Worm (Caenorhabditis elegans) whole organism, mixed stage, embryonic: ENCODE measurements around the gene snai-1.
A peak's percentile ranks its signal among the peaks of the same experiment; 100 is the strongest.

Source experiments
- M03D4.4 ChIP-seq: sonication (generic microtip); optimal IDR thresholded peaks from 2 replicates; lab custom pipeline; 2017; ENCODE audit warnings: mild to moderate bottlenecking, missing genetic modification characterization, missing compliant biosample characterization
- blmp-1 ChIP-seq: fragments of 150-350 bp; optimal IDR thresholded peaks from 2 replicates; lab custom pipeline; 2014; ENCODE audit warnings: missing biosample characterization, missing genetic modification characterization
- ceh-39 ChIP-seq: fragments of 150-350 bp; optimal IDR thresholded peaks from 2 replicates; lab custom pipeline; 2014; ENCODE audit warnings: missing biosample characterization, missing genetic modification characterization
- ceh-43 ChIP-seq: fragments of 200-800 bp; sonication (Bioruptor generic); optimal IDR thresholded peaks from 2 replicates; lab custom pipeline; 2018; ENCODE audit warnings: mild to moderate bottlenecking, missing genetic modification characterization, moderate library complexity, missing compliant biosample characterization
- ceh-83 ChIP-seq: fragments of 200-800 bp; sonication (Bioruptor generic); optimal IDR thresholded peaks from 2 replicates; lab custom pipeline; 2018; ENCODE audit warnings: mild to moderate bottlenecking, missing genetic modification characterization, missing compliant biosample characterization
- ces-1 ChIP-seq: fragments of 150-350 bp; optimal IDR thresholded peaks from 2 replicates; lab custom pipeline; 2014; ENCODE audit warnings: missing biosample characterization, missing genetic modification reagents, missing genetic modification characterization
- cnd-1 ChIP-seq: fragments of 200-800 bp; sonication (Bioruptor generic); optimal IDR thresholded peaks from 2 replicates; lab custom pipeline; 2018; ENCODE audit warnings: mild to moderate bottlenecking, missing genetic modification characterization, missing compliant biosample characterization
- drap-1 ChIP-seq: fragments of 200-800 bp; sonication (Bioruptor generic); optimal IDR thresholded peaks from 3 replicates; lab custom pipeline; 2018; ENCODE audit warnings: mild to moderate bottlenecking, missing genetic modification characterization, missing compliant biosample characterization
- elt-1 ChIP-seq: sonication (generic microtip); optimal IDR thresholded peaks from 2 replicates; lab custom pipeline; 2017; ENCODE audit warnings: missing genetic modification characterization, mild to moderate bottlenecking, missing compliant biosample characterization, antibody characterized with exemption, moderate library complexity, borderline replicate concordance; ENCODE audit not compliant: insufficient read depth
- flh-1 ChIP-seq: fragments of 200-800 bp; sonication (Bioruptor generic); optimal IDR thresholded peaks from 2 replicates; lab custom pipeline; 2018; ENCODE audit warnings: mild to moderate bottlenecking, missing genetic modification characterization, moderate library complexity, missing compliant biosample characterization
- ham-2 ChIP-seq: fragments of 200-800 bp; sonication (Bioruptor generic); optimal IDR thresholded peaks from 2 replicates; lab custom pipeline; 2018; ENCODE audit warnings: mild to moderate bottlenecking, missing genetic modification characterization, missing compliant biosample characterization
- hlh-1 ChIP-seq: fragments of 150-350 bp; optimal IDR thresholded peaks from 2 replicates; lab custom pipeline; 2014; ENCODE audit warnings: missing biosample characterization, missing genetic modification reagents, missing genetic modification characterization
- lin-13 ChIP-seq: fragments of 150-350 bp; optimal IDR thresholded peaks from 2 replicates; lab custom pipeline; 2014; ENCODE audit warnings: missing biosample characterization, missing genetic modification characterization
- lin-32 ChIP-seq: fragments of 200-800 bp; sonication (Bioruptor generic); optimal IDR thresholded peaks from 2 replicates; lab custom pipeline; 2018; ENCODE audit warnings: mild to moderate bottlenecking, missing genetic modification characterization, missing compliant biosample characterization
- mab-5 ChIP-seq: fragments of 150-350 bp; optimal IDR thresholded peaks from 2 replicates; lab custom pipeline; 2014; ENCODE audit warnings: missing biosample characterization, missing genetic modification characterization
- mep-1 ChIP-seq: fragments of 150-350 bp; optimal IDR thresholded peaks from 2 replicates; lab custom pipeline; 2017; ENCODE audit warnings: missing biosample characterization, missing genetic modification reagents, missing genetic modification characterization, inconsistent platforms
- mls-2 ChIP-seq: sonication (generic microtip); optimal IDR thresholded peaks from 2 replicates; lab custom pipeline; 2016; ENCODE audit warnings: mild to moderate bottlenecking, missing genetic modification characterization, moderate library complexity, missing compliant biosample characterization
- nhr-12 ChIP-seq: fragments of 150-350 bp; optimal IDR thresholded peaks from 2 replicates; lab custom pipeline; 2014; ENCODE audit warnings: missing biosample characterization, missing genetic modification characterization
- nhr-2 ChIP-seq: fragments of 150-350 bp; optimal IDR thresholded peaks from 2 replicates; lab custom pipeline; 2014; ENCODE audit warnings: missing biosample characterization, missing genetic modification characterization
- nhr-28 ChIP-seq: fragments of 150-350 bp; optimal IDR thresholded peaks from 2 replicates; lab custom pipeline; 2014; ENCODE audit warnings: missing biosample characterization, missing genetic modification characterization
- nhr-76 ChIP-seq: sonication (generic microtip); optimal IDR thresholded peaks from 2 replicates; lab custom pipeline; 2017; ENCODE audit warnings: missing biosample characterization, missing genetic modification characterization
- pha-4 ChIP-seq: fragments of 150-350 bp; optimal IDR thresholded peaks from 2 replicates; lab custom pipeline; 2018; ENCODE audit warnings: missing biosample characterization, missing genetic modification reagents, missing genetic modification characterization
- sem-2 ChIP-seq: fragments of 200-800 bp; sonication (Bioruptor generic); optimal IDR thresholded peaks from 2 replicates; lab custom pipeline; 2018; ENCODE audit warnings: mild to moderate bottlenecking, missing genetic modification characterization, missing compliant biosample characterization
- snpc-4 ChIP-seq: fragments of 150-350 bp; optimal IDR thresholded peaks from 2 replicates; lab custom pipeline; 2014; ENCODE audit warnings: missing biosample characterization, missing genetic modification characterization
- sptf-1 ChIP-seq: sonication (generic microtip); optimal IDR thresholded peaks from 2 replicates; lab custom pipeline; 2017; ENCODE audit warnings: mild to moderate bottlenecking, missing genetic modification characterization, moderate library complexity, missing compliant biosample characterization
- tbx-8 ChIP-seq: fragments of 200-800 bp; sonication (Bioruptor generic); optimal IDR thresholded peaks from 2 replicates; lab custom pipeline; 2018; ENCODE audit warnings: mild to moderate bottlenecking, missing genetic modification characterization, moderate library complexity, missing compliant biosample characterization
- unc-120 ChIP-seq: sonication (generic microtip); optimal IDR thresholded peaks from 2 replicates; lab custom pipeline; 2017; ENCODE audit warnings: missing genetic modification characterization, missing compliant biosample characterization; ENCODE audit not compliant: poor library complexity, severe bottlenecking
- unc-39 ChIP-seq: fragments of 150-350 bp; optimal IDR thresholded peaks from 2 replicates; lab custom pipeline; 2014; ENCODE audit warnings: missing biosample characterization, missing genetic modification characterization
- unc-62 ChIP-seq: fragments of 150-350 bp; optimal IDR thresholded peaks from 2 replicates; lab custom pipeline; 2014; ENCODE audit warnings: missing biosample characterization, missing genetic modification reagents, missing genetic modification characterization
- ztf-11 ChIP-seq: fragments of 150-350 bp; optimal IDR thresholded peaks from 2 replicates; lab custom pipeline; 2014; ENCODE audit warnings: missing biosample characterization, missing genetic modification characterization

snai-1 gene

ce11 chrIV:291851-292367 is 21.6 kb downstream of the snai-1 start:
- TF ChIP-seq tbx-8 (GFP tag; lab: Kevin White, UChicago) (no peak), lin-32 (GFP tag; lab: Kevin White, UChicago) (no peak)

ce11 chrIV:291356-291755 is 22.2 kb downstream of the snai-1 start, which contains the start of gene T21D12.7:
Gene T21D12.7, minus strand, starts transcription at chrIV:291456.
- TF ChIP-seq unc-39 (tag; lab: Kevin White, UChicago) (no peak), nhr-76 (tag; lab: Kevin White, UChicago) (no peak), ceh-43 (GFP tag; lab: Kevin White, UChicago) (no peak), mep-1 (tag; lab: Kevin White, UChicago) (no peak), ztf-11 (tag; lab: Kevin White, UChicago) (no peak), lin-32 (GFP tag; lab: Kevin White, UChicago) (no peak), mab-5 (tag; lab: Kevin White, UChicago) (no peak)

- TF ChIP-seq nhr-12 (tag; lab: Kevin White, UChicago) (no peak), sem-2 (GFP tag; lab: Kevin White, UChicago) (no peak), hlh-1 (tag; lab: Kevin White, UChicago) (no peak), flh-1 (GFP tag; lab: Kevin White, UChicago) (no peak), drap-1 (GFP tag; lab: Kevin White, UChicago) (no peak)
- TF ChIP-seq, all 35 proteins: peak for 0
These were observed 23.1 kb downstream of the snai-1 start for ce11 chrIV:290387-290786.

- TF ChIP-seq nhr-76 (tag; lab: Kevin White, UChicago) (no peak), unc-39 (tag; lab: Kevin White, UChicago) (no peak), blmp-1 (tag; lab: Kevin White, UChicago) (no peak), M03D4.4 (tag; lab: Kevin White, UChicago) (no peak), nhr-2 (tag; lab: Kevin White, UChicago) (no peak), tbx-8 (GFP tag; lab: Kevin White, UChicago) (no peak), drap-1 (GFP tag; lab: Kevin White, UChicago) (no peak), lin-13 (tag; lab: Kevin White, UChicago) (no peak), flh-1 (GFP tag; lab: Kevin White, UChicago) (no peak), ham-2 (no peak), ceh-39 (tag; lab: Kevin White, UChicago) (no peak), ztf-11 (tag; lab: Kevin White, UChicago) (no peak), cnd-1 (no peak), unc-62 (GFP tag; lab: Kevin White, UChicago) (no peak), mls-2 (tag; lab: Kevin White, UChicago) (no peak), sptf-1 (tag; lab: Kevin White, UChicago) (no peak), pha-4 (no peak), hlh-1 (tag; lab: Kevin White, UChicago) (no peak), lin-32 (GFP tag; lab: Kevin White, UChicago) (no peak)
These were observed 25.5 kb downstream of the snai-1 start, which contains the start of gene T21D12.14 for ce11 chrIV:288027-288426. Gene T21D12.14, minus strand, starts transcription at chrIV:288127.

ce11 chrIV:283347-283746 is 30.2 kb downstream of the snai-1 start, which contains the start of gene best-19:
Gene best-19, plus strand, starts transcription at chrIV:283647.
- no peak for TF ChIP-seq blmp-1 (tag; lab: Kevin White, UChicago)
- no peak for TF ChIP-seq ham-2
- no peak for TF ChIP-seq unc-120 (tag; lab: Kevin White, UChicago)
- TF ChIP-seq elt-1 (tag; lab: Kevin White, UChicago), result no peak
- TF ChIP-seq ces-1, result no peak
- no peak for TF ChIP-seq sem-2 (GFP tag; lab: Kevin White, UChicago)
- no peak for TF ChIP-seq nhr-2 (tag; lab: Kevin White, UChicago)
- no peak for TF ChIP-seq unc-39 (tag; lab: Kevin White, UChicago)
- TF ChIP-seq flh-1 (GFP tag; lab: Kevin White, UChicago), result no peak
- TF ChIP-seq, all 35 proteins: peak for 0

ce11 chrIV:282008-282407 is 31.5 kb downstream of the snai-1 start:
- TF ChIP-seq drap-1 (GFP tag; lab: Kevin White, UChicago) (no peak), snpc-4 (no peak), nhr-2 (tag; lab: Kevin White, UChicago) (no peak), hlh-1 (tag; lab: Kevin White, UChicago) (no peak), ceh-43 (GFP tag; lab: Kevin White, UChicago) (no peak), M03D4.4 (tag; lab: Kevin White, UChicago) (no peak), ces-1 (peak; percentile 14), pha-4 (no peak), unc-120 (tag; lab: Kevin White, UChicago) (peak; percentile 56), ceh-83 (GFP tag; lab: Kevin White, UChicago) (no peak), nhr-28 (tag; lab: Kevin White, UChicago) (no peak), unc-39 (tag; lab: Kevin White, UChicago) (no peak), mep-1 (tag; lab: Kevin White, UChicago) (no peak), sptf-1 (tag; lab: Kevin White, UChicago) (no peak)
